Fruit fly (Drosophila melanogaster) whole organism, pupa: ENCODE data around the gene Sfp24Bd.

ENCODE experiments used
- CG10348 ChIP-seq: fragments of 200-800 bp; sonication (Bioruptor generic); IDR thresholded peaks from 2 replicates; pipeline ENCODE4 v1.3.6; 2022; ENCODE audit warnings: missing biosample characterization, missing genetic modification characterization
- CG12605 ChIP-seq: fragments of 200-800 bp; sonication (Bioruptor generic); IDR thresholded peaks from 2 replicates; pipeline ENCODE4 v1.3.6; 2022; ENCODE audit warnings: missing biosample characterization, missing genetic modification characterization
- CG13204 ChIP-seq: fragments of 200-800 bp; sonication (Bioruptor generic); optimal IDR thresholded peaks from 2 replicates; lab custom pipeline; 2018; ENCODE audit warnings: missing biosample characterization, mild to moderate bottlenecking, missing genetic modification characterization, moderate library complexity
- CG14655 ChIP-seq: fragments of 200-800 bp; sonication (Bioruptor generic); optimal IDR thresholded peaks from 3 replicates; lab custom pipeline; 2017; ENCODE audit warnings: mild to moderate bottlenecking, missing biosample characterization, missing genetic modification reagents, missing genetic modification characterization
- CG15710 ChIP-seq: fragments of 200-800 bp; sonication (Bioruptor generic); optimal IDR thresholded peaks from 2 replicates; lab custom pipeline; 2018; ENCODE audit warnings: missing biosample characterization, mild to moderate bottlenecking, missing genetic modification characterization, moderate library complexity
- CG17806 ChIP-seq: fragments of 200-800 bp; sonication (Bioruptor generic); optimal IDR thresholded peaks from 2 replicates; lab custom pipeline; 2018; ENCODE audit warnings: missing biosample characterization, mild to moderate bottlenecking, missing genetic modification characterization, moderate library complexity
- CG32121 ChIP-seq: fragments of 200-800 bp; sonication (Bioruptor generic); IDR thresholded peaks from 2 replicates; pipeline ENCODE4 v1.3.6; 2022; ENCODE audit warnings: missing biosample characterization, missing genetic modification characterization
- CG34367 ChIP-seq: fragments of 200-800 bp; sonication (Bioruptor generic); optimal IDR thresholded peaks from 2 replicates; lab custom pipeline; 2018; ENCODE audit warnings: missing biosample characterization, mild to moderate bottlenecking, missing genetic modification characterization
- CG4496 ChIP-seq: fragments of 200-800 bp; sonication (Bioruptor generic); IDR thresholded peaks from 3 replicates; pipeline ENCODE4 v1.3.6; 2022; ENCODE audit warnings: missing biosample characterization, missing genetic modification characterization
- CG8159 ChIP-seq: fragments of 200-800 bp; sonication (Bioruptor generic); optimal IDR thresholded peaks from 3 replicates; lab custom pipeline; 2018; ENCODE audit warnings: missing biosample characterization, mild to moderate bottlenecking, missing genetic modification characterization, moderate library complexity
- CG8301 ChIP-seq: fragments of 200-800 bp; sonication (Bioruptor generic); optimal IDR thresholded peaks from 2 replicates; lab custom pipeline; 2018; ENCODE audit warnings: missing biosample characterization, mild to moderate bottlenecking, missing genetic modification characterization
- CG9948 ChIP-seq: fragments of 200-800 bp; sonication (Bioruptor generic); optimal IDR thresholded peaks from 2 replicates; lab custom pipeline; 2018; ENCODE audit warnings: missing biosample characterization, mild to moderate bottlenecking, missing genetic modification characterization, moderate library complexity
- D1 ChIP-seq: fragments of 200-800 bp; sonication (Bioruptor generic); optimal IDR thresholded peaks from 2 replicates; lab custom pipeline; 2018; ENCODE audit warnings: missing biosample characterization, mild to moderate bottlenecking, missing genetic modification characterization, moderate library complexity
- EcR ChIP-seq: fragments of 200-800 bp; sonication (Bioruptor generic); optimal IDR thresholded peaks from 3 replicates; lab custom pipeline; 2019; ENCODE audit warnings: missing biosample characterization, missing genetic modification characterization, mild to moderate bottlenecking, moderate library complexity, missing genetic modification reagents
- Ets98B ChIP-seq: fragments of 200-800 bp; sonication (Bioruptor generic); IDR thresholded peaks from 2 replicates; pipeline ENCODE4 v1.3.6; 2022; ENCODE audit warnings: missing biosample characterization, missing genetic modification characterization
- Pif1A ChIP-seq: fragments of 200-800 bp; sonication (Bioruptor generic); optimal IDR thresholded peaks from 3 replicates; lab custom pipeline; 2016; ENCODE audit warnings: missing biosample characterization, missing genetic modification characterization
- Pif1B ChIP-seq: fragments of 200-800 bp; sonication (Bioruptor generic); optimal IDR thresholded peaks from 3 replicates; lab custom pipeline; 2016; ENCODE audit warnings: missing biosample characterization, missing genetic modification characterization
- Snoo ChIP-seq: fragments of 200-800 bp; sonication (Bioruptor generic); optimal IDR thresholded peaks from 3 replicates; lab custom pipeline; 2017; ENCODE audit warnings: missing biosample characterization, mild to moderate bottlenecking, missing genetic modification characterization, inconsistent platforms
- fd96Ca ChIP-seq: fragments of 200-800 bp; sonication (Bioruptor generic); IDR thresholded peaks from 3 replicates; pipeline ENCODE4 v1.3.6; 2022; ENCODE audit warnings: missing biosample characterization, missing genetic modification characterization
- gl ChIP-seq: fragments of 200-800 bp; sonication (Bioruptor generic); optimal IDR thresholded peaks from 2 replicates; lab custom pipeline; 2018; ENCODE audit warnings: missing biosample characterization, mild to moderate bottlenecking, missing genetic modification characterization
- rn ChIP-seq: fragments of 200-800 bp; sonication (Bioruptor generic); IDR thresholded peaks from 2 replicates; pipeline ENCODE4 v1.3.6; 2022; ENCODE audit warnings: missing biosample characterization, missing genetic modification characterization

The Sfp24Bd gene

DNA sequence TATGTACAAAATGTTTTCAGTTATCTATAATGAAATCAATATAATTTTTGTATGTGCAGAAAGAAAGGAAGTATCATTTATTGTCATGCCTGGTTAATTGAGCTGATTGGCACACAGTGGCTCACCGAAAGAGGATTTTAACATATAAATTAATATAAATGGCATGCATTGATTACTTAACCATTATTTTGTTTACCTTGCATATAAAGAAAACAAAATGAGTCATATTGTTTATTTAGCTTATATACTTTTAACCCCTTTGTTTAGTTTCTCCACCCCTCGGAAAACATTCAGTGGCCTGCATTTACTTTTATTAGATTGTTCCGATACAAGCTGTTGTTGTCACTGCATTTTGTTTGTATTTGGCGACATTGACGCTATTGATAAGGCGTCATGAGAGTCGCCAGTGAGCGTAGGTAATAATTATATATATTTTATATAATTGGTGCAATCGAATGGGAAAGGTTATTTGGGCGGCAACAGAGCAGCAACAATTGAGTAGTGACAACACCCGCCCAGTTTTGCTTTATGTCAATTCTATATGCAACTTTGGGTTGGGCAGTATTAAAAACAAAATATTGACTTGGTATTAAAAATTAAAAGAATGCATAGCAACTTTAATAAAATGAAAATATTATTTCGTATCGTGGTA is 21.3 kb downstream of the Sfp24Bd start:
- TF ChIP-seq CG34367 (tag; lab: Kevin White, UChicago) (no peak), CG12605 (peak; percentile 58), CG32121 (peak; percentile 82), Snoo (peak; percentile 29), D1 (tag; lab: Kevin White, UChicago) (no peak), CG15710 (tag; lab: Kevin White, UChicago) (peak; percentile 43), fd96Ca (peak; percentile 22; the same call in 1 of the 3 replicates), gl (tag; lab: Kevin White, UChicago) (no peak), Pif1A (GFP tag; lab: Kevin White, UChicago) (peak; percentile 25), CG4496 (GFP tag; lab: Robert Waterston, UW) (peak; percentile 84), CG9948 (tag; lab: Kevin White, UChicago) (peak; percentile 23), Ets98B (GFP tag; lab: Robert Waterston, UW) (peak; percentile 78), CG8301 (tag; lab: Kevin White, UChicago) (peak; percentile 34), Pif1B (peak; percentile 14), CG14655 (GFP tag; lab: Kevin White, UChicago) (peak; percentile 56)

DNA sequence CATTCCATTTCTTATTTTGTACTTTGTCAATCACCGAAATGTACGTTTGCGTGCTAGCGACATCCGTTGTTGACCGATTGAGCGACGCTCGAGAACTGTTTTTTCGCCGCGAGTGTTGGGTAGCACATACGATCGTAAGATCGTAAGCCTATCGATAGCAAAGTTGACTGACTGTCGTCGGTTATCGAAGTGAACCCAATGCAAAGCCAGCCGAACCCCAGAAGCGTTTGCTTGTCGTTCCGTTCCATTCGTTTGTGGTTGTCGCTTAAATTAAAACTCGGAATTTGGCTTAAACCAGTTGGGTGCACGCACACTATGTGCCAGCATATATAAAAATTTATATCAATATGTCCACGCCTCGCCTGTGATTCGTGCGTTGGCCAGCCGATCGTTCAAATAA is 22.9 kb downstream of the Sfp24Bd start:
- no peak for TF ChIP-seq Pif1A (GFP tag; lab: Kevin White, UChicago)
- TF ChIP-seq D1 (tag; lab: Kevin White, UChicago), result no peak
- TF ChIP-seq Pif1B, result no peak
- no peak for TF ChIP-seq CG17806 (tag; lab: Kevin White, UChicago)
- no peak for TF ChIP-seq Snoo
- TF ChIP-seq CG34367 (tag; lab: Kevin White, UChicago), result no peak
- no peak for TF ChIP-seq EcR (GFP tag; lab: Kevin White, UChicago)
- TF ChIP-seq CG14655 (GFP tag; lab: Kevin White, UChicago), result no peak
- no peak for TF ChIP-seq CG10348
- no peak for TF ChIP-seq CG12605
- TF ChIP-seq CG32121, result no peak
- no peak for TF ChIP-seq CG9948 (tag; lab: Kevin White, UChicago)
- no peak for TF ChIP-seq fd96Ca
- TF ChIP-seq CG8159, result no peak
- no peak for TF ChIP-seq CG15710 (tag; lab: Kevin White, UChicago)
- TF ChIP-seq CG13204 (GFP tag; lab: Kevin White, UChicago), result no peak
- TF ChIP-seq Ets98B (GFP tag; lab: Robert Waterston, UW), result no peak

DNA sequence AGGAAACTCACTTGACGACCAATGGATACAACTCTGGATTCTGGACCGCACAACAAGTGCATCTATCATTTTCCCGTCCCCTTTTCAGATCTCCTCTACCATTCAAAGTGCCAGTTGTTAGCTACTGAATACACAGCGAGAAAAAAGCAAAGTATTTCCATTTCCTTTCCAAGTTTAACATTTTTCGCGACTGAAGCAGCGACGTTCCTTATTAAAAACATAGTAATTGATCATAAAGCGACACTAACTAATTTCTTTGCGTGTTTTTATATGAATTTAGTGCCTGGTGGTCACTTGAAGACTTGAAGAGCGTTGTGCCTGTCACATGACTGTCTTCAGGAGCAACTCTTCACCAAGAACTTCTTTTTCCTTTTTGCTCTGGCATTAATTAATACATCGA is 23.6 kb downstream of the Sfp24Bd start:
- TF ChIP-seq CG8159 (no peak), CG34367 (tag; lab: Kevin White, UChicago) (no peak), Ets98B (GFP tag; lab: Robert Waterston, UW) (peak; percentile 49), CG15710 (tag; lab: Kevin White, UChicago) (no peak), CG12605 (no peak), gl (tag; lab: Kevin White, UChicago) (no peak), fd96Ca (peak; percentile 49; the same call in 1 of the 3 replicates), CG32121 (no peak), CG10348 (no peak), CG14655 (GFP tag; lab: Kevin White, UChicago) (peak; percentile 71), CG9948 (tag; lab: Kevin White, UChicago) (peak; percentile 18), Pif1B (peak; percentile 22), rn (GFP tag; lab: Robert Waterston, UW) (no peak), CG8301 (tag; lab: Kevin White, UChicago) (peak; percentile 73), Snoo (no peak), CG17806 (tag; lab: Kevin White, UChicago) (peak; percentile 19), Pif1A (GFP tag; lab: Kevin White, UChicago) (peak; percentile 47), EcR (GFP tag; lab: Kevin White, UChicago) (no peak), CG4496 (GFP tag; lab: Robert Waterston, UW) (peak; percentile 49; the same call in 1 of the 3 replicates), CG13204 (GFP tag; lab: Kevin White, UChicago) (no peak), D1 (tag; lab: Kevin White, UChicago) (no peak)

DNA sequence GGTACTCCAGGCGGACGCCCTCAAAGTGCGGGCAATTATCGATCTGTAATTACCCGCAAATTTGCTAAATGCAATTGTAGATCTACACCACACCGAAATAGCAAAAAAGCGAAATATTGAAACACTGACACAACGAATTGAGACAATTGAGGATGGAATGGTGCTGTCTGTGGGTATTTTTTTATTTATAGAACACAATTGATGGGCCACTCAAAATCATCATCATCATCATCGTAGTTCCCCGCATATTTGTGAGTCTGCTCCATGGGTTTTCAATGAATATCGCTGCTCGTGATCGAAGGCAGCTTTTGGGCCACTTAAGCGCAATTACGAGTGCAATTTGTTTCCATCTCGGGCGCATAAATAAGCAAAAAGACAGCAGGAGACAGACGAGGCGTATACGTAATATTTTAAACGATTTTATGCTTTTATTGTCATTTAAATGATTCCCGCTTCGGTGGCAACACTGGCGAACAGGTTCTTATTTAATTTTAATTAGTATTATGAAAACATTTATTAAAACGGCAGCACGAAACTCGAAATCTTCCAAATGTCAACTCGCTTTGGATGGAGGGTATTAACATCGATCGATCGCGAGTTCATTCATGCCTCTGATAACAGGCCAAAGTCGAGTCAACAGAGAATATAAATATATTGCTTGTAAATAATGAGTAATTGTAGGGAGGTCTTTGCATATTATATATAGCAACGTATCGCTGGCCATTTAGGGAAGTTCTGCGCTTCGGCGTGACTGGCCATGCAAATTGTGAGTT is 26.6 kb downstream of the Sfp24Bd start:
- TF ChIP-seq CG34367 (tag; lab: Kevin White, UChicago) (no peak), gl (tag; lab: Kevin White, UChicago) (no peak), Pif1A (GFP tag; lab: Kevin White, UChicago) (no peak), EcR (GFP tag; lab: Kevin White, UChicago) (peak; percentile 51)

DNA sequence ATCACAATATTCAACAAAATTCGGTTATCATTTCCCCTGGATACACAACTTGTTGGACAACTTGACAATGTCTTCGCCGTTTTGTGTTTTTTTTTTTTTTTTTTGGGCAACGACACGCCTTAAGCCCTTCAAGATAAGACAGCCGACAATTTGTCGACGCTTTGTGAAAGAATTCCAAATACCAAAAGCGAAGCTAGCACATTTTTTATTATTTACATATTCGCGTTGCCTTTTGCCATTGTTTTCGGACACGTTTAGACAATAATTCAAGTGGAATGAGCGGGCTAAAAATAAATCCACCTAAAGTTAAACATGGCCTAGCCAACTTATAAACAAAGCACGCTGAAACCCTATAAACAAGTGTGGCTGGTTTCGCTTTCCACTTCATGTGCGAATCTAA is 28.0 kb downstream of the Sfp24Bd start:
- TF ChIP-seq CG32121 (no peak), gl (tag; lab: Kevin White, UChicago) (no peak), D1 (tag; lab: Kevin White, UChicago) (no peak), Ets98B (GFP tag; lab: Robert Waterston, UW) (no peak), CG14655 (GFP tag; lab: Kevin White, UChicago) (no peak)

DNA sequence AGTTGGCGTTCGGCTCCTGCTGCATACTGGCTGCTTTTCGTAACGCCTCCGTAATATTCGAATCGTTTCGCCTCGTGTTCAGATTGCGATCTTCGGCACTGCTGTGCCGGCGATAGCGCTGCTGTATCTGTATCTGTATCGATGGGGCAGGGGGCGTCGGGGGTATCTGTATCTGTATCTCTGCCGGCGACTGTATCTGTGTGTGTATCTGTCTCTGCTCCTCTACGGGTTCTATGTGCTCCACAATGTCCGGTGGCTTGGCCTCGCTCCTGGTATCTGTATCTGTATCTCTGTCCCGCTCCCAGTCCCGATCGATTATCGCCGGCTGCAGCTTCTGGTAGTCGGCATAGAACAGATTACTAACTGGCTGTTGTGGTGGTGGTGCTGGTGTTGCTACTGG is 29.0 kb downstream of the Sfp24Bd start:
- no peak for TF ChIP-seq D1 (tag; lab: Kevin White, UChicago)
- peak; percentile 14; the same call in 1 of the 2 replicates for TF ChIP-seq CG12605
- TF ChIP-seq CG32121, result no peak; the same call in 1 of the 2 replicates
- no peak for TF ChIP-seq Pif1B
- TF ChIP-seq CG13204 (GFP tag; lab: Kevin White, UChicago), result peak; percentile 87
- no peak for TF ChIP-seq CG4496 (GFP tag; lab: Robert Waterston, UW)
- TF ChIP-seq fd96Ca, result peak; percentile 58; the same call in 1 of the 3 replicates
- TF ChIP-seq Ets98B (GFP tag; lab: Robert Waterston, UW), result peak; percentile 23; the same call in 1 of the 2 replicates
- TF ChIP-seq CG10348, result no peak
- no peak for TF ChIP-seq CG8301 (tag; lab: Kevin White, UChicago)
- no peak for TF ChIP-seq CG14655 (GFP tag; lab: Kevin White, UChicago)
- TF ChIP-seq CG15710 (tag; lab: Kevin White, UChicago), result no peak
- peak; percentile 85 for TF ChIP-seq EcR (GFP tag; lab: Kevin White, UChicago)
- no peak for TF ChIP-seq CG34367 (tag; lab: Kevin White, UChicago)
- no peak for TF ChIP-seq CG9948 (tag; lab: Kevin White, UChicago)
- TF ChIP-seq CG8159, result peak; percentile 7
- no peak for TF ChIP-seq Pif1A (GFP tag; lab: Kevin White, UChicago)
- no peak for TF ChIP-seq gl (tag; lab: Kevin White, UChicago)
- TF ChIP-seq CG17806 (tag; lab: Kevin White, UChicago), result no peak
- TF ChIP-seq rn (GFP tag; lab: Robert Waterston, UW), result no peak
- TF ChIP-seq Snoo, result no peak
